Worm (Caenorhabditis elegans) whole organism, L3 larva: ENCODE measurements around the gene C36E6.8.

ENCODE experiments used
- R02D3.7 ChIP-seq: fragments of 150-350 bp; optimal IDR thresholded peaks from 2 replicates; lab custom pipeline; 2014; ENCODE audit warnings: missing biosample characterization, missing genetic modification characterization
- ceh-16 ChIP-seq: sonication (generic microtip); optimal IDR thresholded peaks from 2 replicates; lab custom pipeline; 2017; ENCODE audit warnings: missing biosample characterization, missing genetic modification characterization
- ceh-28 ChIP-seq: fragments of 150-350 bp; optimal IDR thresholded peaks from 2 replicates; lab custom pipeline; 2014; ENCODE audit warnings: missing biosample characterization, missing genetic modification reagents, missing genetic modification characterization
- fkh-10 ChIP-seq: sonication (generic microtip); optimal IDR thresholded peaks from 2 replicates; lab custom pipeline; 2017; ENCODE audit warnings: missing biosample characterization, missing genetic modification reagents, missing genetic modification characterization
- hmg-11 ChIP-seq: sonication (generic microtip); optimal IDR thresholded peaks from 2 replicates; lab custom pipeline; 2016; ENCODE audit warnings: missing genetic modification characterization, missing compliant biosample characterization
- nfya-1 ChIP-seq: sonication (generic microtip); optimal IDR thresholded peaks from 2 replicates; lab custom pipeline; 2017; ENCODE audit warnings: missing genetic modification characterization, mild to moderate bottlenecking, missing compliant biosample characterization, antibody characterized with exemption, moderate library complexity; ENCODE audit not compliant: insufficient read depth
- nhr-28 ChIP-seq: fragments of 150-350 bp; optimal IDR thresholded peaks from 2 replicates; lab custom pipeline; 2014; ENCODE audit warnings: missing biosample characterization, missing genetic modification characterization
- nhr-67 ChIP-seq: fragments of 150-350 bp; optimal IDR thresholded peaks from 2 replicates; lab custom pipeline; 2014; ENCODE audit warnings: missing biosample characterization, missing genetic modification characterization
- snpc-4 ChIP-seq: fragments of 150-350 bp; optimal IDR thresholded peaks from 2 replicates; lab custom pipeline; 2014; ENCODE audit warnings: missing biosample characterization, missing genetic modification characterization
- tbx-2 ChIP-seq: sonication (generic microtip); optimal IDR thresholded peaks from 2 replicates; lab custom pipeline; 2016; ENCODE audit warnings: mild to moderate bottlenecking, missing genetic modification characterization, missing compliant biosample characterization
- ztf-11 ChIP-seq: fragments of 150-350 bp; optimal IDR thresholded peaks from 2 replicates; lab custom pipeline; 2014; ENCODE audit warnings: missing biosample characterization, missing genetic modification characterization

ce11 chrX:17424595-17424913, 13.9 kb upstream of the C36E6.8 start:
- no peak for TF ChIP-seq hmg-11 (tag; lab: Kevin White, UChicago)
- no peak for TF ChIP-seq ceh-16
- no peak for TF ChIP-seq ztf-11 (tag; lab: Kevin White, UChicago)
- no peak for TF ChIP-seq snpc-4 (tag; lab: Kevin White, UChicago)
- no peak for TF ChIP-seq fkh-10
- no peak for TF ChIP-seq R02D3.7
- TF ChIP-seq nfya-1 (tag; lab: Kevin White, UChicago): no peak
- no peak for TF ChIP-seq ceh-28
- TF ChIP-seq nhr-28: no peak
- TF ChIP-seq tbx-2: no peak
- no peak for TF ChIP-seq nhr-67 (tag; lab: Kevin White, UChicago)
